Fruit fly (Drosophila melanogaster) whole organism, adult: ENCODE results near the gene Ncoa6.
A peak's percentile ranks its signal among the peaks of the same experiment; 100 is the strongest.

ENCODE experiments used
- CG12768 ChIP-seq: fragments of 200-800 bp; sonication (Bioruptor generic); optimal IDR thresholded peaks from 2 replicates; lab custom pipeline; 2017; ENCODE audit warnings: missing biosample characterization, missing genetic modification characterization, mild to moderate bottlenecking, moderate library complexity, missing genetic modification reagents
- CG14711 ChIP-seq: fragments of 200-800 bp; sonication (Bioruptor generic); optimal IDR thresholded peaks from 2 replicates; lab custom pipeline; 2018; ENCODE audit warnings: missing biosample characterization, mild to moderate bottlenecking, missing genetic modification characterization, moderate library complexity
- CG1620 ChIP-seq: fragments of 200-800 bp; sonication (Bioruptor generic); optimal IDR thresholded peaks from 2 replicates; lab custom pipeline; 2016; ENCODE audit warnings: missing biosample characterization, missing genetic modification characterization
- CG5204 ChIP-seq: fragments of 200-800 bp; sonication (Bioruptor generic); optimal IDR thresholded peaks from 2 replicates; lab custom pipeline; 2016; ENCODE audit warnings: missing biosample characterization, missing genetic modification characterization
- kay ChIP-seq: fragments of 200-800 bp; sonication (Bioruptor generic); peaks from one replicate; lab custom pipeline; 2016; ENCODE audit warnings: missing biosample characterization, missing genetic modification characterization, borderline replicate concordance
- toe ChIP-seq: fragments of 200-800 bp; sonication (Bioruptor generic); optimal IDR thresholded peaks from 2 replicates; lab custom pipeline; 2016; ENCODE audit warnings: missing biosample characterization, missing genetic modification characterization

dm6 chr2L:5278309-5279130 lies 48.0 kb downstream of the Ncoa6 start, which contains the start of the genes Nin and Bub1:
- TF ChIP-seq CG5204, result no peak
- no peak for TF ChIP-seq kay (GFP tag; lab: Kevin White, UChicago)
- peak; percentile 21 for TF ChIP-seq CG14711 (tag; lab: Kevin White, UChicago)
- no peak for TF ChIP-seq CG12768 (GFP tag; lab: Kevin White, UChicago)
- TF ChIP-seq CG1620 (GFP tag; lab: Kevin White, UChicago), result peak; percentile 65
- TF ChIP-seq toe (GFP tag; lab: Kevin White, UChicago), result peak; percentile 69
